Worm (Caenorhabditis elegans): ENCODE results near the gene clec-178.
A peak's percentile ranks its signal among the peaks of the same experiment; 100 is the strongest.

The clec-178 gene

ce11 chrIV:5664375-5665004, 10.7 kb downstream of the clec-178 start, which contains the start of gene bec-1:
TSS of gene bec-1 (minus strand) at chrIV:5664425.
- TF ChIP-seq ztf-11 (tag; optimal IDR thresholded peaks at IDR 0.05) (no peak), unc-120 (tag; optimal IDR thresholded peaks at IDR 0.05; ENCODE audit: poor library complexity, severe bottlenecking) (no peak), cnd-1 (tag; optimal IDR thresholded peaks at IDR 0.05) (peak; percentile 22), bed-3 (GFP tag; optimal IDR thresholded peaks at IDR 0.05) (no peak), lin-32 (GFP tag; optimal IDR thresholded peaks at IDR 0.05) (no peak), unc-62 (GFP tag; optimal IDR thresholded peaks at IDR 0.05) (no peak), ces-1 (GFP tag; optimal IDR thresholded peaks at IDR 0.05) (no peak), zip-8 (tag; optimal IDR thresholded peaks at IDR 0.05) (no peak)

ce11 chrIV:5665353-5665918, 11.7 kb downstream of the clec-178 start:
- TF ChIP-seq lsy-2 (tag; optimal IDR thresholded peaks at IDR 0.05): peak; percentile 11
- TF ChIP-seq flh-1 (GFP tag; optimal IDR thresholded peaks at IDR 0.05): no peak
- TF ChIP-seq ceh-39 (tag; optimal IDR thresholded peaks at IDR 0.05): no peak
- no peak for TF ChIP-seq unc-39 (tag; optimal IDR thresholded peaks at IDR 0.05)
- no peak for TF ChIP-seq lin-13 (tag; optimal IDR thresholded peaks at IDR 0.05)
- no peak for TF ChIP-seq elt-1 (tag; optimal IDR thresholded peaks at IDR 0.05; ENCODE audit: borderline replicate concordance, insufficient read depth)
- peak; percentile 61 for TF ChIP-seq cnd-1 (tag; optimal IDR thresholded peaks at IDR 0.05)
- TF ChIP-seq lin-32 (GFP tag; optimal IDR thresholded peaks at IDR 0.05): no peak
- no peak for TF ChIP-seq sptf-1 (tag; optimal IDR thresholded peaks at IDR 0.05)
- TF ChIP-seq nhr-28 (tag; optimal IDR thresholded peaks at IDR 0.05): no peak
- no peak for TF ChIP-seq bed-3 (GFP tag; optimal IDR thresholded peaks at IDR 0.05)
- TF ChIP-seq hlh-1 (tag; optimal IDR thresholded peaks at IDR 0.05): peak; percentile 49
- peak; percentile 30 for TF ChIP-seq ces-1 (GFP tag; optimal IDR thresholded peaks at IDR 0.05)
- no peak for TF ChIP-seq mls-2 (tag; optimal IDR thresholded peaks at IDR 0.05)
- TF ChIP-seq tbx-8 (GFP tag; optimal IDR thresholded peaks at IDR 0.05): no peak
- no peak for TF ChIP-seq ceh-83 (GFP tag; optimal IDR thresholded peaks at IDR 0.05)
- no peak for TF ChIP-seq sem-2 (GFP tag; optimal IDR thresholded peaks at IDR 0.05)
- TF ChIP-seq elt-3 (tag; optimal IDR thresholded peaks at IDR 0.05): no peak
- peak; percentile 3 for TF ChIP-seq mep-1 (tag; optimal IDR thresholded peaks at IDR 0.05)
- TF ChIP-seq zip-8 (tag; optimal IDR thresholded peaks at IDR 0.05): no peak
- no peak for TF ChIP-seq ceh-43 (GFP tag; optimal IDR thresholded peaks at IDR 0.05)
- no peak for TF ChIP-seq drap-1 (GFP tag; optimal IDR thresholded peaks at IDR 0.05)
- no peak for TF ChIP-seq blmp-1 (tag; optimal IDR thresholded peaks at IDR 0.05)
- no peak for TF ChIP-seq snpc-4 (tag; optimal IDR thresholded peaks at IDR 0.05)
- TF ChIP-seq unc-120 (tag; optimal IDR thresholded peaks at IDR 0.05; ENCODE audit: poor library complexity, severe bottlenecking): peak; percentile 28
- TF ChIP-seq M03D4.4 (tag; optimal IDR thresholded peaks at IDR 0.05): no peak
- no peak for TF ChIP-seq mab-5 (tag; optimal IDR thresholded peaks at IDR 0.05)
- TF ChIP-seq ztf-11 (tag; optimal IDR thresholded peaks at IDR 0.05): no peak
- no peak for TF ChIP-seq pha-4 (tag; optimal IDR thresholded peaks at IDR 0.05)
- TF ChIP-seq nhr-12 (tag; optimal IDR thresholded peaks at IDR 0.05): no peak
- peak; percentile 4 for TF ChIP-seq nhr-237 (tag; optimal IDR thresholded peaks at IDR 0.05)
- no peak for TF ChIP-seq ham-2 (GFP tag; optimal IDR thresholded peaks at IDR 0.05)
- peak; percentile 51 for TF ChIP-seq unc-62 (GFP tag; optimal IDR thresholded peaks at IDR 0.05)

- TF ChIP-seq blmp-1 (tag; optimal IDR thresholded peaks at IDR 0.05) (no peak), lsy-2 (tag; optimal IDR thresholded peaks at IDR 0.05) (no peak), elt-1 (tag; optimal IDR thresholded peaks at IDR 0.05; ENCODE audit: borderline replicate concordance, insufficient read depth) (no peak), tbx-8 (GFP tag; optimal IDR thresholded peaks at IDR 0.05) (no peak), nhr-76 (tag; optimal IDR thresholded peaks at IDR 0.05) (no peak), mab-5 (tag; optimal IDR thresholded peaks at IDR 0.05) (no peak), snpc-4 (tag; optimal IDR thresholded peaks at IDR 0.05) (no peak), mls-2 (tag; optimal IDR thresholded peaks at IDR 0.05) (no peak), lin-13 (tag; optimal IDR thresholded peaks at IDR 0.05) (no peak)
Measured at ce11 chrIV:5666115-5667028, 12.6 kb downstream of the clec-178 start.

All from whole organism, mixed stage, embryonic.